Worm (Caenorhabditis elegans) whole organism, L3 larva: ENCODE data around the gene pgl-2.

ENCODE experiments used
- ceh-28 ChIP-seq: fragments of 150-350 bp; optimal IDR thresholded peaks from 2 replicates; lab custom pipeline; 2014; ENCODE audit warnings: missing biosample characterization, missing genetic modification reagents, missing genetic modification characterization
- daf-12 ChIP-seq: fragments of 150-350 bp; optimal IDR thresholded peaks from 2 replicates; lab custom pipeline; 2014; ENCODE audit warnings: missing biosample characterization, missing genetic modification reagents, missing genetic modification characterization
- egl-27 ChIP-seq: sonication (generic microtip); optimal IDR thresholded peaks from 4 replicates; lab custom pipeline; 2017; ENCODE audit warnings: missing biosample characterization, missing genetic modification reagents, missing genetic modification characterization
- elt-1 ChIP-seq: fragments of 150-350 bp; optimal IDR thresholded peaks from 2 replicates; lab custom pipeline; 2014; ENCODE audit warnings: missing biosample characterization, missing genetic modification characterization
- eor-1 ChIP-seq, 2 experiments: fragments of 150-350 bp; optimal IDR thresholded peaks; 2 replicates each; lab custom pipeline; 2014 to 2018; ENCODE audit warnings: missing biosample characterization in 2 of 2, missing genetic modification characterization in 2 of 2
- fkh-10 ChIP-seq: sonication (generic microtip); optimal IDR thresholded peaks from 2 replicates; lab custom pipeline; 2017; ENCODE audit warnings: missing biosample characterization, missing genetic modification reagents, missing genetic modification characterization
- fos-1 ChIP-seq: fragments of 150-350 bp; optimal IDR thresholded peaks from 2 replicates; lab custom pipeline; 2014; ENCODE audit warnings: missing biosample characterization, missing genetic modification characterization
- lin-15B ChIP-seq: fragments of 150-350 bp; optimal IDR thresholded peaks from 2 replicates; lab custom pipeline; 2014; ENCODE audit warnings: missing biosample characterization, missing genetic modification characterization
- lin-39 ChIP-seq: fragments of 150-350 bp; optimal IDR thresholded peaks from 2 replicates; lab custom pipeline; 2018; ENCODE audit warnings: missing biosample characterization, missing genetic modification reagents, missing genetic modification characterization
- lsy-12 ChIP-seq: sonication (generic microtip); optimal IDR thresholded peaks from 2 replicates; lab custom pipeline; 2016; ENCODE audit warnings: mild to moderate bottlenecking, missing genetic modification characterization, missing compliant biosample characterization
- mdl-1 ChIP-seq: fragments of 150-350 bp; optimal IDR thresholded peaks from 2 replicates; lab custom pipeline; 2014; ENCODE audit warnings: missing biosample characterization, missing genetic modification characterization
- mml-1 ChIP-seq: fragments of 150-350 bp; sonication (generic microtip); optimal IDR thresholded peaks from 3 replicates; lab custom pipeline; 2014; ENCODE audit warnings: missing biosample characterization, missing genetic modification characterization
- nfya-1 ChIP-seq: sonication (generic microtip); optimal IDR thresholded peaks from 2 replicates; lab custom pipeline; 2017; ENCODE audit warnings: missing genetic modification characterization, mild to moderate bottlenecking, missing compliant biosample characterization, antibody characterized with exemption, moderate library complexity; ENCODE audit not compliant: insufficient read depth
- nhr-11 ChIP-seq: fragments of 150-350 bp; optimal IDR thresholded peaks from 2 replicates; lab custom pipeline; 2014; ENCODE audit warnings: missing biosample characterization, missing genetic modification characterization
- nhr-12 ChIP-seq: fragments of 150-350 bp; optimal IDR thresholded peaks from 2 replicates; lab custom pipeline; 2014; ENCODE audit warnings: missing biosample characterization, missing genetic modification characterization
- nhr-23 ChIP-seq: fragments of 150-350 bp; optimal IDR thresholded peaks from 2 replicates; lab custom pipeline; 2014; ENCODE audit warnings: missing biosample characterization, missing genetic modification reagents, missing genetic modification characterization
- nhr-25 ChIP-seq: sonication (generic microtip); optimal IDR thresholded peaks from 2 replicates; lab custom pipeline; 2017; ENCODE audit warnings: missing biosample characterization, missing genetic modification characterization
- nhr-67 ChIP-seq: fragments of 150-350 bp; optimal IDR thresholded peaks from 2 replicates; lab custom pipeline; 2014; ENCODE audit warnings: missing biosample characterization, missing genetic modification characterization
- nhr-76 ChIP-seq: fragments of 150-350 bp; sonication (generic microtip); optimal IDR thresholded peaks from 5 replicates; lab custom pipeline; 2014; ENCODE audit warnings: missing biosample characterization, missing genetic modification characterization
- nhr-77 ChIP-seq: fragments of 150-350 bp; optimal IDR thresholded peaks from 2 replicates; lab custom pipeline; 2014; ENCODE audit warnings: missing biosample characterization, missing genetic modification characterization
- pqm-1 ChIP-seq: fragments of 150-350 bp; optimal IDR thresholded peaks from 2 replicates; lab custom pipeline; 2017; ENCODE audit warnings: missing biosample characterization, missing genetic modification characterization, inconsistent platforms
- sea-2 ChIP-seq: fragments of 150-350 bp; sonication (generic microtip); optimal IDR thresholded peaks from 4 replicates; lab custom pipeline; 2014; ENCODE audit warnings: missing biosample characterization, missing genetic modification reagents, missing genetic modification characterization
- skn-1 ChIP-seq: fragments of 150-350 bp; optimal IDR thresholded peaks from 2 replicates; lab custom pipeline; 2014; ENCODE audit warnings: missing biosample characterization, missing genetic modification characterization
- tbx-2 ChIP-seq: sonication (generic microtip); optimal IDR thresholded peaks from 2 replicates; lab custom pipeline; 2016; ENCODE audit warnings: mild to moderate bottlenecking, missing genetic modification characterization, missing compliant biosample characterization
- unc-39 ChIP-seq: sonication (generic microtip); optimal IDR thresholded peaks from 4 replicates; lab custom pipeline; 2017; ENCODE audit warnings: missing biosample characterization, missing genetic modification characterization
- unc-62 ChIP-seq: fragments of 150-350 bp; sonication (generic microtip); optimal IDR thresholded peaks from 4 replicates; lab custom pipeline; 2014; ENCODE audit warnings: missing biosample characterization, missing genetic modification reagents, missing genetic modification characterization
- ztf-4 ChIP-seq: fragments of 150-350 bp; optimal IDR thresholded peaks from 2 replicates; lab custom pipeline; 2014; ENCODE audit warnings: missing biosample characterization, missing genetic modification characterization

pgl-2 gene

DNA sequence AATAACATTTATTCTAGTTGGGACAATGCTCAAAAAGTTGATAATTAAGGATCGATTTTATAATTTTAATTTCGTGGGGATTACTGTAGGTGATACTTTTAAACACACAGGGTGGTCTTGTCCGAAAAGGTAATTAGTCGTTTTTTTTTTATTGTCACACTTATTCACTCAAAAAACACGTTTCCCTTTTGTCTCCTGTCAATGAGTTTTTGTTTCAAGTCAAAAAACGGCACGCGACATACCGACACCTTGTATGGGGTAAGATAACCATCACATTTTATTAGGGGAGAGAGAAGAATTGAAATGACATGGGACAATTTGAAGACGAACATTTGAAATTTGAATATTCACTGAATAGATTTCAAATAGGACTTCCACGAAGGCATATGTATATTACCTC, 50.1 kb downstream of the pgl-2 start:
- TF ChIP-seq unc-39 (tag; lab: Kevin White, UChicago) = no peak
- TF ChIP-seq sea-2 = no peak
- no peak for TF ChIP-seq nhr-11 (tag; lab: Kevin White, UChicago)
- TF ChIP-seq nhr-25 (tag; lab: Kevin White, UChicago) = peak; percentile 57
- TF ChIP-seq elt-1 (tag; lab: Kevin White, UChicago) = peak; percentile 16
- TF ChIP-seq ztf-4 (tag; lab: Kevin White, UChicago) = no peak

DNA sequence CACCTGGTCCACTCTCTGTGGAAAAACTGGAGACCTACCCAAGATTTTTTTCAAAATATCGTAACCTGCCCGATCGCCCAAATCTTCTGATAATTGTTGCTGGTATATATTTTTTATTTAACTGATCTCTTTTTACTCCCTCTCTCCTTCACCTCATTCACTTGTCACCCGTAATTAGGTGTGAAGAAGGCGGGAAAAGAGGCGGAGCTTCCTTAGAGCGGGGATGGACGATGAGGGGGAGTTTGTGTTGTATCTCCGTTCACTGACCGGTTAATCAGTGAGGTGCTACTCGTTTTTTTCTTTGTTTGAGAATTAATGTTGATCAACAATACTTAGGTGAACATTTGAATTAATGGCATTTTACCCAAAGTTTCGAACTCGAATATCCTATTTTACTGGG, 52.8 kb downstream of the pgl-2 start, which contains the start of gene ceh-16:
Gene ceh-16 (plus strand): TSS at position 301 of the 400 bp plus-strand sequence.
- TF ChIP-seq mml-1 (tag; lab: Kevin White, UChicago) (no peak), tbx-2 (no peak), elt-1 (tag; lab: Kevin White, UChicago) (no peak), nhr-77 (tag; lab: Kevin White, UChicago) (no peak), skn-1 (tag; lab: Kevin White, UChicago) (no peak), fos-1 (tag; lab: Kevin White, UChicago) (no peak)
- TF ChIP-seq, all 47 proteins: peak for 0

DNA sequence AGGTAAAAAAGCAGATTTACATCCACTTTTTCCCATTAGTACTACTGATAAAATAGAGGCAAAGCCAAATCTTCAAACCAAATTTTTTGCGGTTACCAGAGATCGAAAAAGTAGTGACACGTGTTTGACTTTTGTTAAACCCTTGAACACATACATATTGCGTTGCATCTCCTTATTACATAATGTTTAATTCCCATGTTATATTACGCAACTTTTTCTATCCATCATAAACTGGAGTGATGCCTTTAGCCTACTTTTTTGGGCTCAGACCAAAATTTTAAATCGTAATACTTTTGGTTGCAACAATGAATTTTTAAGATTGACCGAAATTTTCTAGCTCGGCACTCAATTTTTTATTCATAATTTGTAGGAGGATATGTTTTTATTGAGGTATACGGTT, 53.3 kb downstream of the pgl-2 start:
- TF ChIP-seq nhr-12 (tag; lab: Kevin White, UChicago) = no peak
- TF ChIP-seq unc-62 = no peak
- TF ChIP-seq lsy-12 = no peak
- no peak for TF ChIP-seq fos-1 (tag; lab: Kevin White, UChicago)
- TF ChIP-seq mdl-1 = no peak
- no peak for TF ChIP-seq daf-12 (tag; lab: Kevin White, UChicago)
- TF ChIP-seq fkh-10 = no peak
- no peak for TF ChIP-seq nhr-76
- TF ChIP-seq nhr-67 (tag; lab: Kevin White, UChicago) = no peak
- TF ChIP-seq lin-15B = no peak
- TF ChIP-seq eor-1 (tag; optimal IDR thresholded peaks at IDR 0.05; lab: Kevin White, UChicago) = no peak
- TF ChIP-seq egl-27 (tag; lab: Kevin White, UChicago) = no peak
- TF ChIP-seq lin-39 (tag; lab: Kevin White, UChicago) = no peak

DNA sequence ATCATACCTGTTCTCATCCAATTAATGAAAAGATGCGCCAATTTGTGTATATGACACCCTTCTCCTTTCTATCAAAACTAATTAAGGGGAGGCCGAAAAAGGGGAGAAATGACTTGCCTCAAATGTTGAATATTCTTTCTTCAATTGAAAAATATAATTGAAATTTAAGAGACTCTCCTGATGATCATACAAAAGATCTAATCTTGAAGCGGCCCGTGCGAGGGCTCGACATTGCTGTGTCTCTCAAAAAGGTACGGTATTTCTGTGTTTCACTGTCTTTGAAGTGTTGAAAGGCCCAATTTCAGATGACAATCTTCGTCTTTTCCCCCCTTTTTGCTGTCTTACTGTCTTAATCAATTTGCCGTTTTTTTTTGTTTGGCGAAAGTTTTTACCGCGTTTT, 54.2 kb downstream of the pgl-2 start:
- peak; percentile 42 for TF ChIP-seq nhr-25 (tag; lab: Kevin White, UChicago)
- TF ChIP-seq elt-1 (tag; lab: Kevin White, UChicago) = peak; percentile 94
- no peak for TF ChIP-seq sea-2
- TF ChIP-seq ceh-28 (tag; lab: Kevin White, UChicago) = no peak
- TF ChIP-seq nfya-1 (tag; lab: Kevin White, UChicago) = peak; percentile 87
- no peak for TF ChIP-seq tbx-2
- TF ChIP-seq nhr-23 = peak; percentile 30
- TF ChIP-seq pqm-1 (tag; lab: Kevin White, UChicago) = no peak
